ENCODE assay signal across 4 fruit fly cellular contexts in genomic region chr3R:31776583-31777362, dm6.
TF ChIP-seq lines count a peak whose summit lies in the region.

Gene CG2126 (minus strand): TSS chr3R:31776652.
Gene faf (plus strand): TSS chr3R:31777020.

TF ChIP-seq in whole organism, adult, 20 proteins besides CTCF, POLR2A, EP300 and RAD21 (continued from another document):
- TF ChIP-seq cic (GFP tag; optimal IDR thresholded peaks at IDR 0.05; lab: Kevin White, UChicago), result peak; percentile 29

TF ChIP-seq in whole organism, embryonic, 481 proteins besides CTCF, POLR2A, EP300 and RAD21 (continued from another document and continues in another):
- TF ChIP-seq CG14667 (GFP tag; IDR thresholded peaks at IDR 0.05; lab: Robert Waterston, UW) (0 out of 2 replicates have a peak, but pooled peaks have one; percentile 43), CG31441 (GFP tag; IDR thresholded peaks at IDR 0.05; lab: Robert Waterston, UW) (peak; percentile 86), nmo (GFP tag; optimal IDR thresholded peaks at IDR 0.05; lab: Kevin White, UChicago) (peak; percentile 88), run (tag; optimal IDR thresholded peaks at IDR 0.05; lab: Kevin White, UChicago) (no peak), cas (GFP tag; IDR thresholded peaks at IDR 0.05; lab: Robert Waterston, UW) (peak; percentile 60; the same call in 1 of the 2 replicates), CG5180 (GFP tag; optimal IDR thresholded peaks at IDR 0.05; lab: Kevin White, UChicago) (peak; percentile 41), Optix (GFP tag; IDR thresholded peaks at IDR 0.05; lab: Robert Waterston, UW) (no peak; the same call in 2 of the 3 replicates), Elba2 (GFP tag; optimal IDR thresholded peaks at IDR 0.05; lab: Kevin White, UChicago) (peak; percentile 65), scrt (GFP tag; optimal IDR thresholded peaks at IDR 0.05; lab: Kevin White, UChicago) (peak; percentile 53), CG14050 (GFP tag; IDR thresholded peaks at IDR 0.05; lab: Robert Waterston, UW) (peak; percentile 56; the same call in 2 of the 3 replicates), gcm (GFP tag; optimal IDR thresholded peaks at IDR 0.05; lab: Kevin White, UChicago) (peak; percentile 73), fd3F (GFP tag; optimal IDR thresholded peaks at IDR 0.05; lab: Kevin White, UChicago) (peak; percentile 78), CG4328 (GFP tag; optimal IDR thresholded peaks at IDR 0.05; lab: Kevin White, UChicago) (peak; percentile 73), NC2β (GFP tag; optimal IDR thresholded peaks at IDR 0.05; lab: Kevin White, UChicago) (peak; percentile 49), zf30C (GFP tag; optimal IDR thresholded peaks at IDR 0.05; lab: Kevin White, UChicago) (peak; percentile 45), gcm2 (GFP tag; optimal IDR thresholded peaks at IDR 0.05; lab: Kevin White, UChicago) (no peak), btn (GFP tag; optimal IDR thresholded peaks at IDR 0.05; lab: Kevin White, UChicago) (no peak), Rx (GFP tag; IDR thresholded peaks at IDR 0.05; lab: Robert Waterston, UW) (peak; percentile 59), CG12744 (GFP tag; optimal IDR thresholded peaks at IDR 0.05; lab: Kevin White, UChicago) (peak; percentile 2), mirr (GFP tag; optimal IDR thresholded peaks at IDR 0.05; lab: Kevin White, UChicago) (peak; percentile 47), lmd (GFP tag; IDR thresholded peaks at IDR 0.05; lab: Robert Waterston, UW) (peak; percentile 80), Sin3A (optimal IDR thresholded peaks at IDR 0.05; lab: Kevin White, UChicago) (peak; percentile 17), CG32767 (GFP tag; IDR thresholded peaks at IDR 0.05; lab: Robert Waterston, UW) (peak; percentile 68), CG31388 (GFP tag; optimal IDR thresholded peaks at IDR 0.05; lab: Kevin White, UChicago) (peak; percentile 48), CG18599 (GFP tag; optimal IDR thresholded peaks at IDR 0.05; lab: Kevin White, UChicago) (no peak), PHDP (tag; optimal IDR thresholded peaks at IDR 0.05; lab: Kevin White, UChicago) (peak; percentile 82), CG7556 (GFP tag; optimal IDR thresholded peaks at IDR 0.05; lab: Kevin White, UChicago) (peak; percentile 71), CG10209 (GFP tag; optimal IDR thresholded peaks at IDR 0.05; lab: Kevin White, UChicago) (peak; percentile 73), abd-A (tag; optimal IDR thresholded peaks at IDR 0.05; lab: Kevin White, UChicago) (no peak), esg (GFP tag; conservative IDR thresholded peaks at IDR 0.05; lab: Robert Waterston, UW) (peak; percentile 50), Atf-2 (GFP tag; optimal IDR thresholded peaks at IDR 0.05; lab: Kevin White, UChicago) (peak; percentile 34), CG3726 (GFP tag; IDR thresholded peaks at IDR 0.05; lab: Robert Waterston, UW) (peak; percentile 62; the same call in 1 of the 3 replicates), Sry-δ (GFP tag; optimal IDR thresholded peaks at IDR 0.05; lab: Kevin White, UChicago) (peak; percentile 40), CG9609 (GFP tag; optimal IDR thresholded peaks at IDR 0.05; lab: Kevin White, UChicago) (peak; percentile 45), luna (GFP tag; optimal IDR thresholded peaks at IDR 0.05; lab: Kevin White, UChicago) (no peak), CG11456 (GFP tag; IDR thresholded peaks at IDR 0.05; lab: Robert Waterston, UW) (peak; percentile 84), CG10274 (GFP tag; optimal IDR thresholded peaks at IDR 0.05; lab: Kevin White, UChicago) (no peak), Oli (tag; optimal IDR thresholded peaks at IDR 0.05; lab: Kevin White, UChicago) (peak; percentile 69), Jarid2 (GFP tag; optimal IDR thresholded peaks at IDR 0.05; lab: Kevin White, UChicago) (no peak), ttk (GFP tag; IDR thresholded peaks at IDR 0.05; lab: Robert Waterston, UW) (peak; percentile 88), pum (GFP tag; optimal IDR thresholded peaks at IDR 0.05; lab: Kevin White, UChicago) (peak; percentile 41), onecut (GFP tag; IDR thresholded peaks at IDR 0.05; lab: Robert Waterston, UW) (peak; percentile 64), gsb-n (tag; optimal IDR thresholded peaks at IDR 0.05; lab: Kevin White, UChicago) (peak; percentile 67)

TF ChIP-seq in whole organism, prepupa, 60 proteins besides CTCF, POLR2A, EP300 and RAD21 (continued from another document):
- TF ChIP-seq CG6276 (GFP tag; optimal IDR thresholded peaks at IDR 0.05; lab: Kevin White, UChicago), result no peak
- TF ChIP-seq salr (GFP tag; optimal IDR thresholded peaks at IDR 0.05; lab: Kevin White, UChicago), result no peak
- no peak for TF ChIP-seq CG8319 (GFP tag; optimal IDR thresholded peaks at IDR 0.05; lab: Kevin White, UChicago)
- TF ChIP-seq CG6792 (GFP tag; optimal IDR thresholded peaks at IDR 0.05; lab: Kevin White, UChicago), result peak; percentile 53
- peak; percentile 60 for TF ChIP-seq lz (GFP tag; optimal IDR thresholded peaks at IDR 0.05; lab: Kevin White, UChicago)
- no peak for TF ChIP-seq CG16779 (tag; optimal IDR thresholded peaks at IDR 0.05; lab: Kevin White, UChicago)
- TF ChIP-seq fkh (GFP tag; optimal IDR thresholded peaks at IDR 0.05; lab: Kevin White, UChicago), result no peak
- TF ChIP-seq acj6 (GFP tag; optimal IDR thresholded peaks at IDR 0.05; lab: Kevin White, UChicago), result peak; percentile 68
- TF ChIP-seq Ets96B (tag; optimal IDR thresholded peaks at IDR 0.05; lab: Kevin White, UChicago), result peak; percentile 66
- no peak for TF ChIP-seq CG7368 (GFP tag; optimal IDR thresholded peaks at IDR 0.05; lab: Kevin White, UChicago)
- TF ChIP-seq CG4318 (GFP tag; optimal IDR thresholded peaks at IDR 0.05; lab: Kevin White, UChicago), result no peak
- no peak for TF ChIP-seq Met (GFP tag; optimal IDR thresholded peaks at IDR 0.05; lab: Kevin White, UChicago)
- TF ChIP-seq CG11294 (GFP tag; IDR thresholded peaks at IDR 0.05; lab: Robert Waterston, UW), result peak; percentile 34; the same call in 1 of the 2 replicates
- peak; percentile 68 for TF ChIP-seq esn (GFP tag; optimal IDR thresholded peaks at IDR 0.05; lab: Kevin White, UChicago)
- TF ChIP-seq achi (GFP tag; optimal IDR thresholded peaks at IDR 0.05; lab: Kevin White, UChicago), result no peak
- TF ChIP-seq CG11762 (GFP tag; optimal IDR thresholded peaks at IDR 0.05; lab: Kevin White, UChicago; ENCODE audit: insufficient read depth), result peak; percentile 39
- TF ChIP-seq pdm3 (GFP tag; optimal IDR thresholded peaks at IDR 0.05; lab: Kevin White, UChicago), result no peak
- peak; percentile 44 for TF ChIP-seq Sox14 (GFP tag; optimal IDR thresholded peaks at IDR 0.05; lab: Kevin White, UChicago)
- TF ChIP-seq Gug (GFP tag; IDR thresholded peaks at IDR 0.05; lab: Robert Waterston, UW), result peak; percentile 63
- no peak for TF ChIP-seq Hr4 (GFP tag; optimal IDR thresholded peaks at IDR 0.05; lab: Kevin White, UChicago)
- TF ChIP-seq CG9139 (GFP tag; optimal IDR thresholded peaks at IDR 0.05; lab: Kevin White, UChicago), result no peak
- TF ChIP-seq Lpt (GFP tag; optimal IDR thresholded peaks at IDR 0.05; lab: Kevin White, UChicago), result peak; percentile 42
- peak; percentile 58 for TF ChIP-seq CG15336 (GFP tag; IDR thresholded peaks at IDR 0.05; lab: Robert Waterston, UW)
- peak; percentile 39 for TF ChIP-seq Eip93F (GFP tag; optimal IDR thresholded peaks at IDR 0.05; lab: Kevin White, UChicago)
- TF ChIP-seq CG34406 (GFP tag; optimal IDR thresholded peaks at IDR 0.05; lab: Kevin White, UChicago), result peak; percentile 56
- peak; percentile 42 for TF ChIP-seq Blimp-1 (GFP tag; optimal IDR thresholded peaks at IDR 0.05; lab: Kevin White, UChicago)
- no peak for TF ChIP-seq Eip78C (GFP tag; lab: Kevin White, UChicago)
- no peak for TF ChIP-seq CG10631 (GFP tag; optimal IDR thresholded peaks at IDR 0.05; lab: Kevin White, UChicago)
- TF ChIP-seq CG3919 (GFP tag; optimal IDR thresholded peaks at IDR 0.05; lab: Kevin White, UChicago), result no peak
- TF ChIP-seq CG6808 (GFP tag; optimal IDR thresholded peaks at IDR 0.05; lab: Kevin White, UChicago), result no peak
- TF ChIP-seq svp (GFP tag; lab: Kevin White, UChicago), result no peak
- peak; percentile 72; the same call in 1 of the 3 replicates for TF ChIP-seq CG8119 (GFP tag; IDR thresholded peaks at IDR 0.05; lab: Robert Waterston, UW)

TF ChIP-seq in whole organism, wandering third instar larva, 38 proteins besides CTCF, POLR2A, EP300 and RAD21 (continued from another document):
- TF ChIP-seq GATAd (GFP tag; optimal IDR thresholded peaks at IDR 0.05; lab: Kevin White, UChicago) (peak; percentile 34), Hr83 (GFP tag; optimal IDR thresholded peaks at IDR 0.05; lab: Kevin White, UChicago; ENCODE audit: poor library complexity, severe bottlenecking) (peak; percentile 73), dl (GFP tag; optimal IDR thresholded peaks at IDR 0.05; lab: Kevin White, UChicago; ENCODE audit: insufficient read depth in 1 of 2, partially characterized antibody in 2 of 2) (no peak), sv (GFP tag; optimal IDR thresholded peaks at IDR 0.05; lab: Kevin White, UChicago) (peak; percentile 50), dsf (GFP tag; optimal IDR thresholded peaks at IDR 0.05; lab: Kevin White, UChicago; ENCODE audit: borderline replicate concordance) (no peak), usp (GFP tag; optimal IDR thresholded peaks at IDR 0.05; lab: Kevin White, UChicago) (no peak), CG9705 (GFP tag; optimal IDR thresholded peaks at IDR 0.05; lab: Kevin White, UChicago) (peak; percentile 69), ey (GFP tag; optimal IDR thresholded peaks at IDR 0.05; lab: Kevin White, UChicago) (peak; percentile 57), foxo (GFP tag; optimal IDR thresholded peaks at IDR 0.05; lab: Kevin White, UChicago) (peak in 1 of 2 experiments; percentile 81), h (GFP tag; optimal IDR thresholded peaks at IDR 0.05; lab: Kevin White, UChicago) (peak; percentile 67), tai (GFP tag; optimal IDR thresholded peaks at IDR 0.05; lab: Kevin White, UChicago) (no peak), CG32264 (GFP tag; optimal IDR thresholded peaks at IDR 0.05; lab: Kevin White, UChicago) (no peak), Abd-B (GFP tag; optimal IDR thresholded peaks at IDR 0.05; lab: Kevin White, UChicago) (no peak), psq (GFP tag; optimal IDR thresholded peaks at IDR 0.05; lab: Kevin White, UChicago) (peak; percentile 73), Hr78 (GFP tag; optimal IDR thresholded peaks at IDR 0.05; lab: Kevin White, UChicago) (no peak)
